Worm (Caenorhabditis elegans) whole organism, mixed stage, embryonic: ENCODE data around the gene srd-38.

Source experiments
- M03D4.4 ChIP-seq: sonication (generic microtip); optimal IDR thresholded peaks from 2 replicates; lab custom pipeline; 2017; ENCODE audit warnings: mild to moderate bottlenecking, missing genetic modification characterization, missing compliant biosample characterization
- bed-3 ChIP-seq: fragments of 200-800 bp; sonication (Bioruptor generic); optimal IDR thresholded peaks from 3 replicates; lab custom pipeline; 2018; ENCODE audit warnings: mild to moderate bottlenecking, missing genetic modification characterization, moderate library complexity, missing compliant biosample characterization
- blmp-1 ChIP-seq: fragments of 150-350 bp; optimal IDR thresholded peaks from 2 replicates; lab custom pipeline; 2014; ENCODE audit warnings: missing biosample characterization, missing genetic modification characterization
- ceh-39 ChIP-seq: fragments of 150-350 bp; optimal IDR thresholded peaks from 2 replicates; lab custom pipeline; 2014; ENCODE audit warnings: missing biosample characterization, missing genetic modification characterization
- ceh-43 ChIP-seq: fragments of 200-800 bp; sonication (Bioruptor generic); optimal IDR thresholded peaks from 2 replicates; lab custom pipeline; 2018; ENCODE audit warnings: mild to moderate bottlenecking, missing genetic modification characterization, moderate library complexity, missing compliant biosample characterization
- ces-1 ChIP-seq: fragments of 150-350 bp; optimal IDR thresholded peaks from 2 replicates; lab custom pipeline; 2014; ENCODE audit warnings: missing biosample characterization, missing genetic modification reagents, missing genetic modification characterization
- cnd-1 ChIP-seq: fragments of 200-800 bp; sonication (Bioruptor generic); optimal IDR thresholded peaks from 2 replicates; lab custom pipeline; 2018; ENCODE audit warnings: mild to moderate bottlenecking, missing genetic modification characterization, missing compliant biosample characterization
- drap-1 ChIP-seq: fragments of 200-800 bp; sonication (Bioruptor generic); optimal IDR thresholded peaks from 3 replicates; lab custom pipeline; 2018; ENCODE audit warnings: mild to moderate bottlenecking, missing genetic modification characterization, missing compliant biosample characterization
- elt-3 ChIP-seq: fragments of 150-350 bp; optimal IDR thresholded peaks from 2 replicates; lab custom pipeline; 2014; ENCODE audit warnings: missing biosample characterization, missing genetic modification characterization
- flh-1 ChIP-seq: fragments of 200-800 bp; sonication (Bioruptor generic); optimal IDR thresholded peaks from 2 replicates; lab custom pipeline; 2018; ENCODE audit warnings: mild to moderate bottlenecking, missing genetic modification characterization, moderate library complexity, missing compliant biosample characterization
- ham-2 ChIP-seq: fragments of 200-800 bp; sonication (Bioruptor generic); optimal IDR thresholded peaks from 2 replicates; lab custom pipeline; 2018; ENCODE audit warnings: mild to moderate bottlenecking, missing genetic modification characterization, missing compliant biosample characterization
- hlh-1 ChIP-seq: fragments of 150-350 bp; optimal IDR thresholded peaks from 2 replicates; lab custom pipeline; 2014; ENCODE audit warnings: missing biosample characterization, missing genetic modification reagents, missing genetic modification characterization
- lin-13 ChIP-seq: fragments of 150-350 bp; optimal IDR thresholded peaks from 2 replicates; lab custom pipeline; 2014; ENCODE audit warnings: missing biosample characterization, missing genetic modification characterization
- lin-32 ChIP-seq: fragments of 200-800 bp; sonication (Bioruptor generic); optimal IDR thresholded peaks from 2 replicates; lab custom pipeline; 2018; ENCODE audit warnings: mild to moderate bottlenecking, missing genetic modification characterization, missing compliant biosample characterization
- lsy-2 ChIP-seq: fragments of 150-350 bp; optimal IDR thresholded peaks from 2 replicates; lab custom pipeline; 2014; ENCODE audit warnings: missing biosample characterization, missing genetic modification characterization
- mab-5 ChIP-seq: fragments of 150-350 bp; optimal IDR thresholded peaks from 2 replicates; lab custom pipeline; 2014; ENCODE audit warnings: missing biosample characterization, missing genetic modification characterization
- mep-1 ChIP-seq: fragments of 150-350 bp; optimal IDR thresholded peaks from 2 replicates; lab custom pipeline; 2017; ENCODE audit warnings: missing biosample characterization, missing genetic modification reagents, missing genetic modification characterization, inconsistent platforms
- mls-2 ChIP-seq: sonication (generic microtip); optimal IDR thresholded peaks from 2 replicates; lab custom pipeline; 2016; ENCODE audit warnings: mild to moderate bottlenecking, missing genetic modification characterization, moderate library complexity, missing compliant biosample characterization
- nhr-12 ChIP-seq: fragments of 150-350 bp; optimal IDR thresholded peaks from 2 replicates; lab custom pipeline; 2014; ENCODE audit warnings: missing biosample characterization, missing genetic modification characterization
- nhr-2 ChIP-seq: fragments of 150-350 bp; optimal IDR thresholded peaks from 2 replicates; lab custom pipeline; 2014; ENCODE audit warnings: missing biosample characterization, missing genetic modification characterization
- nhr-237 ChIP-seq: fragments of 150-350 bp; optimal IDR thresholded peaks from 2 replicates; lab custom pipeline; 2014; ENCODE audit warnings: missing biosample characterization, missing genetic modification characterization
- nhr-28 ChIP-seq: fragments of 150-350 bp; optimal IDR thresholded peaks from 2 replicates; lab custom pipeline; 2014; ENCODE audit warnings: missing biosample characterization, missing genetic modification characterization
- nhr-76 ChIP-seq: sonication (generic microtip); optimal IDR thresholded peaks from 2 replicates; lab custom pipeline; 2017; ENCODE audit warnings: missing biosample characterization, missing genetic modification characterization
- pha-4 ChIP-seq: fragments of 150-350 bp; optimal IDR thresholded peaks from 2 replicates; lab custom pipeline; 2018; ENCODE audit warnings: missing biosample characterization, missing genetic modification reagents, missing genetic modification characterization
- sem-2 ChIP-seq: fragments of 200-800 bp; sonication (Bioruptor generic); optimal IDR thresholded peaks from 2 replicates; lab custom pipeline; 2018; ENCODE audit warnings: mild to moderate bottlenecking, missing genetic modification characterization, missing compliant biosample characterization
- sptf-1 ChIP-seq: sonication (generic microtip); optimal IDR thresholded peaks from 2 replicates; lab custom pipeline; 2017; ENCODE audit warnings: mild to moderate bottlenecking, missing genetic modification characterization, moderate library complexity, missing compliant biosample characterization
- tbx-8 ChIP-seq: fragments of 200-800 bp; sonication (Bioruptor generic); optimal IDR thresholded peaks from 2 replicates; lab custom pipeline; 2018; ENCODE audit warnings: mild to moderate bottlenecking, missing genetic modification characterization, moderate library complexity, missing compliant biosample characterization
- unc-120 ChIP-seq: sonication (generic microtip); optimal IDR thresholded peaks from 2 replicates; lab custom pipeline; 2017; ENCODE audit warnings: missing genetic modification characterization, missing compliant biosample characterization; ENCODE audit not compliant: poor library complexity, severe bottlenecking
- unc-39 ChIP-seq: fragments of 150-350 bp; optimal IDR thresholded peaks from 2 replicates; lab custom pipeline; 2014; ENCODE audit warnings: missing biosample characterization, missing genetic modification characterization
- unc-62 ChIP-seq: fragments of 150-350 bp; optimal IDR thresholded peaks from 2 replicates; lab custom pipeline; 2014; ENCODE audit warnings: missing biosample characterization, missing genetic modification reagents, missing genetic modification characterization
- zip-8 ChIP-seq: fragments of 150-350 bp; optimal IDR thresholded peaks from 2 replicates; lab custom pipeline; 2014; ENCODE audit warnings: missing biosample characterization, missing genetic modification characterization
- ztf-11 ChIP-seq: fragments of 150-350 bp; optimal IDR thresholded peaks from 2 replicates; lab custom pipeline; 2014; ENCODE audit warnings: missing biosample characterization, missing genetic modification characterization

Gene srd-38

ce11 chrX:13324326-13324725 lies 32.7 kb downstream of the srd-38 start:
- TF ChIP-seq M03D4.4 (tag; lab: Kevin White, UChicago) = no peak
- TF ChIP-seq nhr-12 (tag; lab: Kevin White, UChicago) = no peak
- no peak for TF ChIP-seq cnd-1 (tag; lab: Kevin White, UChicago)
- no peak for TF ChIP-seq ces-1 (GFP tag; lab: Kevin White, UChicago)
- TF ChIP-seq flh-1 (GFP tag; lab: Kevin White, UChicago) = no peak
- TF ChIP-seq elt-3 (tag; lab: Kevin White, UChicago) = no peak
- TF ChIP-seq lsy-2 (tag; lab: Kevin White, UChicago) = no peak
- TF ChIP-seq lin-13 = no peak
- TF ChIP-seq nhr-237 (tag; lab: Kevin White, UChicago) = no peak
- TF ChIP-seq hlh-1 (tag; lab: Kevin White, UChicago) = no peak
- no peak for TF ChIP-seq sptf-1
- TF ChIP-seq sem-2 (GFP tag; lab: Kevin White, UChicago) = no peak
- TF ChIP-seq blmp-1 (tag; lab: Kevin White, UChicago) = no peak
- TF ChIP-seq ceh-39 (tag; lab: Kevin White, UChicago) = no peak
- TF ChIP-seq tbx-8 (GFP tag; lab: Kevin White, UChicago) = no peak
- no peak for TF ChIP-seq mep-1 (tag; lab: Kevin White, UChicago)
- TF ChIP-seq nhr-76 = no peak
- TF ChIP-seq, all 35 proteins: peak for 0

ce11 chrX:13325039-13325438 lies 33.4 kb downstream of the srd-38 start:
- TF ChIP-seq mab-5 (tag; lab: Kevin White, UChicago) (no peak), ztf-11 (tag; lab: Kevin White, UChicago) (no peak), nhr-237 (tag; lab: Kevin White, UChicago) (no peak)

- TF ChIP-seq mls-2 = no peak
- no peak for TF ChIP-seq cnd-1 (tag; lab: Kevin White, UChicago)
- no peak for TF ChIP-seq unc-62 (GFP tag; lab: Kevin White, UChicago)
- no peak for TF ChIP-seq unc-39 (tag; lab: Kevin White, UChicago)
- no peak for TF ChIP-seq ceh-43 (GFP tag; lab: Kevin White, UChicago)
- no peak for TF ChIP-seq ces-1 (GFP tag; lab: Kevin White, UChicago)
- TF ChIP-seq drap-1 (GFP tag; lab: Kevin White, UChicago) = no peak
Measured at ce11 chrX:13328034-13328433, 36.4 kb downstream of the srd-38 start, which contains the start of gene sir-2.2. sir-2.2 (plus strand) TSS chrX:13328067.

- TF ChIP-seq unc-62 (GFP tag; lab: Kevin White, UChicago) (peak; percentile 99), ham-2 (GFP tag; lab: Kevin White, UChicago) (no peak), mep-1 (tag; lab: Kevin White, UChicago) (peak; percentile 48), lsy-2 (tag; lab: Kevin White, UChicago) (no peak), unc-120 (peak; percentile 97), nhr-237 (tag; lab: Kevin White, UChicago) (peak; percentile 20), mab-5 (tag; lab: Kevin White, UChicago) (peak; percentile 89), nhr-76 (no peak), hlh-1 (tag; lab: Kevin White, UChicago) (peak; percentile 67), blmp-1 (tag; lab: Kevin White, UChicago) (no peak), flh-1 (GFP tag; lab: Kevin White, UChicago) (no peak), ces-1 (GFP tag; lab: Kevin White, UChicago) (peak; percentile 51), pha-4 (tag; lab: Kevin White, UChicago) (peak; percentile 21)
Measured at ce11 chrX:13328868-13329267, 37.3 kb downstream of the srd-38 start.

- TF ChIP-seq tbx-8 (GFP tag; lab: Kevin White, UChicago) (no peak), lin-32 (no peak), zip-8 (tag; lab: Kevin White, UChicago) (no peak), nhr-12 (tag; lab: Kevin White, UChicago) (no peak), unc-120 (no peak), ceh-43 (GFP tag; lab: Kevin White, UChicago) (no peak), drap-1 (GFP tag; lab: Kevin White, UChicago) (no peak), ham-2 (GFP tag; lab: Kevin White, UChicago) (no peak), lin-13 (no peak)
Measured at ce11 chrX:13331386-13331785, 39.8 kb downstream of the srd-38 start, which contains the start of gene sir-2.3. sir-2.3 (plus strand) TSS chrX:13331686.

- TF ChIP-seq ham-2 (GFP tag; lab: Kevin White, UChicago) = no peak
- TF ChIP-seq ceh-39 (tag; lab: Kevin White, UChicago) = no peak
- TF ChIP-seq nhr-237 (tag; lab: Kevin White, UChicago) = no peak
- TF ChIP-seq sptf-1 = no peak
- TF ChIP-seq ceh-43 (GFP tag; lab: Kevin White, UChicago) = no peak
- no peak for TF ChIP-seq elt-3 (tag; lab: Kevin White, UChicago)
- no peak for TF ChIP-seq unc-62 (GFP tag; lab: Kevin White, UChicago)
- no peak for TF ChIP-seq nhr-2 (tag; lab: Kevin White, UChicago)
- TF ChIP-seq nhr-12 (tag; lab: Kevin White, UChicago) = no peak
- TF ChIP-seq sem-2 (GFP tag; lab: Kevin White, UChicago) = no peak
- TF ChIP-seq bed-3 (GFP tag; lab: Kevin White, UChicago) = no peak
- TF ChIP-seq flh-1 (GFP tag; lab: Kevin White, UChicago) = no peak
- no peak for TF ChIP-seq M03D4.4 (tag; lab: Kevin White, UChicago)
- no peak for TF ChIP-seq lsy-2 (tag; lab: Kevin White, UChicago)
- no peak for TF ChIP-seq lin-32
- no peak for TF ChIP-seq zip-8 (tag; lab: Kevin White, UChicago)
- no peak for TF ChIP-seq blmp-1 (tag; lab: Kevin White, UChicago)
- no peak for TF ChIP-seq nhr-28 (tag; lab: Kevin White, UChicago)
- TF ChIP-seq mab-5 (tag; lab: Kevin White, UChicago) = no peak
- TF ChIP-seq ztf-11 (tag; lab: Kevin White, UChicago) = no peak
Measured at ce11 chrX:13333835-13334234, 42.2 kb downstream of the srd-38 start, which contains the start of gene F46G10.4. F46G10.4 (plus strand) TSS chrX:13334046.
